Fruit fly (Drosophila melanogaster) whole organism, pupa: ENCODE data around the gene CenG1A.

ENCODE experiments used
- CG17806 ChIP-seq: fragments of 200-800 bp; sonication (Bioruptor generic); optimal IDR thresholded peaks from 2 replicates; lab custom pipeline; 2018; ENCODE audit warnings: missing biosample characterization, mild to moderate bottlenecking, missing genetic modification characterization, moderate library complexity
- CG32121 ChIP-seq: fragments of 200-800 bp; sonication (Bioruptor generic); IDR thresholded peaks from 2 replicates; pipeline ENCODE4 v1.3.6; 2022; ENCODE audit warnings: missing biosample characterization, missing genetic modification characterization

dm6 chr2L:13807959-13808358, 27.4 kb upstream of the CenG1A start:
- TF ChIP-seq CG17806 (tag; lab: Kevin White, UChicago) (no peak), CG32121 (no peak)
